Worm (Caenorhabditis elegans) whole organism, mixed stage, embryonic: ENCODE results near the gene F58A6.5.

ENCODE experiments used
- M03D4.4 ChIP-seq: sonication (generic microtip); optimal IDR thresholded peaks from 2 replicates; lab custom pipeline; 2017; ENCODE audit warnings: mild to moderate bottlenecking, missing genetic modification characterization, missing compliant biosample characterization
- blmp-1 ChIP-seq: fragments of 150-350 bp; optimal IDR thresholded peaks from 2 replicates; lab custom pipeline; 2014; ENCODE audit warnings: missing biosample characterization, missing genetic modification characterization
- ceh-39 ChIP-seq: fragments of 150-350 bp; optimal IDR thresholded peaks from 2 replicates; lab custom pipeline; 2014; ENCODE audit warnings: missing biosample characterization, missing genetic modification characterization
- ceh-83 ChIP-seq: fragments of 200-800 bp; sonication (Bioruptor generic); optimal IDR thresholded peaks from 2 replicates; lab custom pipeline; 2018; ENCODE audit warnings: mild to moderate bottlenecking, missing genetic modification characterization, missing compliant biosample characterization
- ces-1 ChIP-seq: fragments of 150-350 bp; optimal IDR thresholded peaks from 2 replicates; lab custom pipeline; 2014; ENCODE audit warnings: missing biosample characterization, missing genetic modification reagents, missing genetic modification characterization
- cnd-1 ChIP-seq: fragments of 200-800 bp; sonication (Bioruptor generic); optimal IDR thresholded peaks from 2 replicates; lab custom pipeline; 2018; ENCODE audit warnings: mild to moderate bottlenecking, missing genetic modification characterization, missing compliant biosample characterization
- drap-1 ChIP-seq: fragments of 200-800 bp; sonication (Bioruptor generic); optimal IDR thresholded peaks from 3 replicates; lab custom pipeline; 2018; ENCODE audit warnings: mild to moderate bottlenecking, missing genetic modification characterization, missing compliant biosample characterization
- elt-1 ChIP-seq: sonication (generic microtip); optimal IDR thresholded peaks from 2 replicates; lab custom pipeline; 2017; ENCODE audit warnings: missing genetic modification characterization, mild to moderate bottlenecking, missing compliant biosample characterization, antibody characterized with exemption, moderate library complexity, borderline replicate concordance; ENCODE audit not compliant: insufficient read depth
- flh-1 ChIP-seq: fragments of 200-800 bp; sonication (Bioruptor generic); optimal IDR thresholded peaks from 2 replicates; lab custom pipeline; 2018; ENCODE audit warnings: mild to moderate bottlenecking, missing genetic modification characterization, moderate library complexity, missing compliant biosample characterization
- hlh-1 ChIP-seq: fragments of 150-350 bp; optimal IDR thresholded peaks from 2 replicates; lab custom pipeline; 2014; ENCODE audit warnings: missing biosample characterization, missing genetic modification reagents, missing genetic modification characterization
- lin-13 ChIP-seq: fragments of 150-350 bp; optimal IDR thresholded peaks from 2 replicates; lab custom pipeline; 2014; ENCODE audit warnings: missing biosample characterization, missing genetic modification characterization
- lin-32 ChIP-seq: fragments of 200-800 bp; sonication (Bioruptor generic); optimal IDR thresholded peaks from 2 replicates; lab custom pipeline; 2018; ENCODE audit warnings: mild to moderate bottlenecking, missing genetic modification characterization, missing compliant biosample characterization
- mep-1 ChIP-seq: fragments of 150-350 bp; optimal IDR thresholded peaks from 2 replicates; lab custom pipeline; 2017; ENCODE audit warnings: missing biosample characterization, missing genetic modification reagents, missing genetic modification characterization, inconsistent platforms
- mls-2 ChIP-seq: sonication (generic microtip); optimal IDR thresholded peaks from 2 replicates; lab custom pipeline; 2016; ENCODE audit warnings: mild to moderate bottlenecking, missing genetic modification characterization, moderate library complexity, missing compliant biosample characterization
- nhr-12 ChIP-seq: fragments of 150-350 bp; optimal IDR thresholded peaks from 2 replicates; lab custom pipeline; 2014; ENCODE audit warnings: missing biosample characterization, missing genetic modification characterization
- nhr-237 ChIP-seq: fragments of 150-350 bp; optimal IDR thresholded peaks from 2 replicates; lab custom pipeline; 2014; ENCODE audit warnings: missing biosample characterization, missing genetic modification characterization
- nhr-28 ChIP-seq: fragments of 150-350 bp; optimal IDR thresholded peaks from 2 replicates; lab custom pipeline; 2014; ENCODE audit warnings: missing biosample characterization, missing genetic modification characterization
- nhr-76 ChIP-seq: sonication (generic microtip); optimal IDR thresholded peaks from 2 replicates; lab custom pipeline; 2017; ENCODE audit warnings: missing biosample characterization, missing genetic modification characterization
- pha-4 ChIP-seq: fragments of 150-350 bp; optimal IDR thresholded peaks from 2 replicates; lab custom pipeline; 2018; ENCODE audit warnings: missing biosample characterization, missing genetic modification reagents, missing genetic modification characterization
- sem-2 ChIP-seq: fragments of 200-800 bp; sonication (Bioruptor generic); optimal IDR thresholded peaks from 2 replicates; lab custom pipeline; 2018; ENCODE audit warnings: mild to moderate bottlenecking, missing genetic modification characterization, missing compliant biosample characterization
- snpc-4 ChIP-seq: fragments of 150-350 bp; optimal IDR thresholded peaks from 2 replicates; lab custom pipeline; 2014; ENCODE audit warnings: missing biosample characterization, missing genetic modification characterization
- tbx-8 ChIP-seq: fragments of 200-800 bp; sonication (Bioruptor generic); optimal IDR thresholded peaks from 2 replicates; lab custom pipeline; 2018; ENCODE audit warnings: mild to moderate bottlenecking, missing genetic modification characterization, moderate library complexity, missing compliant biosample characterization
- unc-120 ChIP-seq: sonication (generic microtip); optimal IDR thresholded peaks from 2 replicates; lab custom pipeline; 2017; ENCODE audit warnings: missing genetic modification characterization, missing compliant biosample characterization; ENCODE audit not compliant: poor library complexity, severe bottlenecking
- unc-62 ChIP-seq: fragments of 150-350 bp; optimal IDR thresholded peaks from 2 replicates; lab custom pipeline; 2014; ENCODE audit warnings: missing biosample characterization, missing genetic modification reagents, missing genetic modification characterization
- ztf-11 ChIP-seq: fragments of 150-350 bp; optimal IDR thresholded peaks from 2 replicates; lab custom pipeline; 2014; ENCODE audit warnings: missing biosample characterization, missing genetic modification characterization

The F58A6.5 gene

ce11 chrII:5103189-5103588, 45.1 kb downstream of the F58A6.5 start:
- no peak for TF ChIP-seq mls-2 (tag; lab: Kevin White, UChicago)
- TF ChIP-seq, all 35 proteins: peak for 0

- TF ChIP-seq mls-2 (tag; lab: Kevin White, UChicago) (no peak), nhr-12 (tag; lab: Kevin White, UChicago) (no peak), mep-1 (tag; lab: Kevin White, UChicago) (no peak), blmp-1 (tag; lab: Kevin White, UChicago) (no peak), unc-120 (tag; lab: Kevin White, UChicago) (no peak), sem-2 (GFP tag; lab: Kevin White, UChicago) (no peak)
Measured at ce11 chrII:5101701-5102100, 46.5 kb downstream of the F58A6.5 start, which contains the start of the genes idpb-3 and idpb-1. Gene idpb-3, minus strand, starts transcription at chrII:5101801. Gene idpb-1, plus strand, starts transcription at chrII:5101984.

DNA sequence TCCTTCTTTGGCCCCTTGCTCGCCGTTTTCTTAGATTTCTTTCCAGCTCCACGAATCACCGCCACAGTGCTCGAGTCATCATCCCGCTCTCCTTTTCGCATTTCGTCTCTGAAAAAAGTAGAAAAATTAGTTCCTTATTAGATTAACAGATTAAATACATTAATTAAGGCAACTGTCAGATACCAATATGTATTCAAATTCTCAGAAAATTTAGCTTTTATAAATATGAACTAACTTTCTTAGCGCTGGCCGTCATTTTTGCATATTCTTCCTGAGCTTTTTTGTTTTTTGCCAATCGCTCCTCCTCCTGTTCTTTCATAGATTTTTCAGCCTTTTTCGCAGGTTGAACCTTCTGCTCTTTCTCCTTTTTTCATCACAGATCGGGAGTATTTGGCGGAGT, 48.6 kb downstream of the F58A6.5 start, which contains the start of gene C04G6.6:
Gene C04G6.6, minus strand, starts transcription at position 101 of the 400 bp plus-strand sequence.
- TF ChIP-seq drap-1 (GFP tag; lab: Kevin White, UChicago) (no peak), mep-1 (tag; lab: Kevin White, UChicago) (no peak), snpc-4 (tag; lab: Kevin White, UChicago) (no peak), tbx-8 (no peak), ceh-83 (GFP tag; lab: Kevin White, UChicago) (no peak), ceh-39 (tag; lab: Kevin White, UChicago) (no peak), pha-4 (tag; lab: Kevin White, UChicago) (no peak), lin-32 (GFP tag; lab: Kevin White, UChicago) (no peak), nhr-12 (tag; lab: Kevin White, UChicago) (no peak), ztf-11 (tag; lab: Kevin White, UChicago) (no peak), elt-1 (tag; lab: Kevin White, UChicago) (no peak), flh-1 (GFP tag; lab: Kevin White, UChicago) (no peak), cnd-1 (tag; lab: Kevin White, UChicago) (no peak), mls-2 (tag; lab: Kevin White, UChicago) (no peak), unc-62 (GFP tag; lab: Kevin White, UChicago) (no peak)
- TF ChIP-seq, all 35 proteins: peak for 0

ce11 chrII:5099034-5099433, 49.2 kb downstream of the F58A6.5 start:
- no peak for TF ChIP-seq nhr-28 (tag; lab: Kevin White, UChicago)
- TF ChIP-seq blmp-1 (tag; lab: Kevin White, UChicago), result no peak
- TF ChIP-seq sem-2 (GFP tag; lab: Kevin White, UChicago), result no peak
- no peak for TF ChIP-seq mep-1 (tag; lab: Kevin White, UChicago)
- TF ChIP-seq tbx-8, result no peak
- TF ChIP-seq hlh-1 (tag; lab: Kevin White, UChicago), result no peak
- TF ChIP-seq lin-13 (tag; lab: Kevin White, UChicago), result no peak
- no peak for TF ChIP-seq ces-1
- TF ChIP-seq nhr-76 (tag; lab: Kevin White, UChicago), result no peak
- TF ChIP-seq mls-2 (tag; lab: Kevin White, UChicago), result no peak
- no peak for TF ChIP-seq nhr-237 (tag; lab: Kevin White, UChicago)
- TF ChIP-seq unc-120 (tag; lab: Kevin White, UChicago), result no peak
- no peak for TF ChIP-seq M03D4.4
